Worm (Caenorhabditis elegans) whole organism, early embryonic: ENCODE data around the gene T03F6.9.

Experiments used
- F13C5.2 ChIP-seq: sonication (generic microtip); optimal IDR thresholded peaks from 2 replicates; lab custom pipeline; 2017; ENCODE audit warnings: mild to moderate bottlenecking, missing genetic modification characterization, inconsistent platforms, missing compliant biosample characterization
- aly-1 ChIP-seq: sonication (generic microtip); optimal IDR thresholded peaks from 2 replicates; lab custom pipeline; 2016; ENCODE audit warnings: missing genetic modification characterization, missing compliant biosample characterization
- ama-1 ChIP-seq: fragments of 150-350 bp; optimal IDR thresholded peaks from 2 replicates; lab custom pipeline; 2014
- ceh-13 ChIP-seq: fragments of 200-800 bp; sonication (Bioruptor generic); optimal IDR thresholded peaks from 2 replicates; lab custom pipeline; 2018; ENCODE audit warnings: mild to moderate bottlenecking, missing genetic modification characterization, missing compliant biosample characterization
- ets-7 ChIP-seq: sonication (generic microtip); optimal IDR thresholded peaks from 2 replicates; lab custom pipeline; 2016; ENCODE audit warnings: missing genotype, missing genetic modification characterization, missing compliant biosample characterization
- hmg-4 ChIP-seq: fragments of 200-800 bp; sonication (Bioruptor generic); optimal IDR thresholded peaks from 2 replicates; lab custom pipeline; 2018; ENCODE audit warnings: mild to moderate bottlenecking, missing genetic modification characterization, missing compliant biosample characterization
- tbx-11 ChIP-seq: fragments of 200-800 bp; sonication (Bioruptor generic); IDR thresholded peaks from 2 replicates; pipeline ENCODE4 v1.3.6; 2022; ENCODE audit warnings: missing genetic modification characterization, missing compliant biosample characterization

- no peak for TF ChIP-seq F13C5.2 (tag; lab: Kevin White, UChicago)
- TF ChIP-seq aly-1 (tag; lab: Kevin White, UChicago), result no peak
- no peak for TF ChIP-seq ceh-13 (GFP tag; lab: Kevin White, UChicago)
- TF ChIP-seq ets-7 (tag; lab: Kevin White, UChicago), result no peak
- TF ChIP-seq tbx-11 (GFP tag; lab: Robert Waterston, UW), result no peak
- no peak for TF ChIP-seq hmg-4 (GFP tag; lab: Kevin White, UChicago)
- TF ChIP-seq ama-1 (lab: Kevin White, UChicago), result no peak
Observed at ce11 chrIII:13324739-13325138, 46.1 kb downstream of the T03F6.9 start, which contains the start of gene F53A2.1.
